Worm (Caenorhabditis elegans) whole organism, L4 larva: ENCODE results near the gene srw-24.

ENCODE experiments used
- F37D6.2 ChIP-seq: sonication (generic microtip); optimal IDR thresholded peaks from 2 replicates; lab custom pipeline; 2016; ENCODE audit warnings: mild to moderate bottlenecking, missing genetic modification characterization, missing compliant biosample characterization
- F49E8.2 ChIP-seq: sonication (generic microtip); optimal IDR thresholded peaks from 2 replicates; lab custom pipeline; 2016; ENCODE audit warnings: missing compliant biosample characterization, mild to moderate bottlenecking, missing genetic modification characterization, borderline replicate concordance
- T26A8.4 ChIP-seq: fragments of 200-800 bp; sonication (Bioruptor generic); IDR thresholded peaks from 2 replicates; pipeline ENCODE4 v1.3.6; 2022; ENCODE audit warnings: missing genetic modification characterization, missing compliant biosample characterization
- Y105C5A.15 ChIP-seq: fragments of 200-800 bp; sonication (Bioruptor generic); IDR thresholded peaks from 2 replicates; pipeline ENCODE4 v1.3.6; 2022; ENCODE audit warnings: missing genetic modification characterization, missing compliant biosample characterization
- Y5F2A.4 ChIP-seq: fragments of 200-800 bp; sonication (Bioruptor generic); optimal IDR thresholded peaks from 2 replicates; lab custom pipeline; 2018; ENCODE audit warnings: mild to moderate bottlenecking, missing genetic modification characterization, missing compliant biosample characterization
- ZK546.5 ChIP-seq, 2 experiments: sonication (generic microtip); optimal IDR thresholded peaks; 2 replicates each; lab custom pipeline; 2017; ENCODE audit warnings: missing biosample characterization in 2 of 2, missing genetic modification characterization in 2 of 2
- aha-1 ChIP-seq: fragments of 150-350 bp; peaks from one replicate; lab custom pipeline; 2014; ENCODE audit warnings: missing biosample characterization, missing genetic modification characterization
- ceh-20 ChIP-seq: fragments of 200-800 bp; sonication (Bioruptor generic); IDR thresholded peaks from 2 replicates; pipeline ENCODE4 v1.3.6; 2022; ENCODE audit warnings: missing genetic modification reagents, missing genetic modification characterization, missing compliant biosample characterization
- ceh-44 ChIP-seq: fragments of 200-800 bp; sonication (Bioruptor generic); IDR thresholded peaks from 2 replicates; pipeline ENCODE4 v1.3.6; 2022; ENCODE audit warnings: missing genetic modification reagents, missing genetic modification characterization, missing compliant biosample characterization
- ceh-62 ChIP-seq: sonication (generic microtip); optimal IDR thresholded peaks from 2 replicates; lab custom pipeline; 2017; ENCODE audit warnings: missing biosample characterization, missing genetic modification characterization
- ceh-82 ChIP-seq: sonication (generic microtip); optimal IDR thresholded peaks from 2 replicates; lab custom pipeline; 2017; ENCODE audit warnings: missing biosample characterization, missing genetic modification characterization
- daf-16 ChIP-seq, 3 experiments: sonication (generic microtip); optimal IDR thresholded peaks; 2 replicates each; lab custom pipeline; 2016 to 2017; ENCODE audit warnings: missing genetic modification characterization in 3 of 3, missing genetic modification reagents in 3 of 3, mild to moderate bottlenecking in 2 of 3, missing compliant biosample characterization in 2 of 3, missing biosample characterization in 1 of 3, moderate library complexity in 1 of 3
- dmd-6 ChIP-seq: fragments of 200-800 bp; sonication (Bioruptor generic); IDR thresholded peaks from 2 replicates; pipeline ENCODE4 v1.3.6; 2022; ENCODE audit warnings: missing genetic modification reagents, missing genetic modification characterization, missing compliant biosample characterization
- dmd-8 ChIP-seq: fragments of 200-800 bp; sonication (Bioruptor generic); IDR thresholded peaks from 2 replicates; pipeline ENCODE4 v1.3.6; 2022; ENCODE audit warnings: missing genetic modification characterization, missing compliant biosample characterization
- fkh-10 ChIP-seq: fragments of 150-350 bp; optimal IDR thresholded peaks from 2 replicates; lab custom pipeline; 2014; ENCODE audit warnings: missing biosample characterization, missing genetic modification reagents, missing genetic modification characterization
- fos-1 ChIP-seq: fragments of 150-350 bp; optimal IDR thresholded peaks from 2 replicates; lab custom pipeline; 2014; ENCODE audit warnings: missing biosample characterization, missing genetic modification characterization
- gei-8 ChIP-seq: fragments of 200-800 bp; sonication (Bioruptor generic); optimal IDR thresholded peaks from 2 replicates; lab custom pipeline; 2018; ENCODE audit warnings: mild to moderate bottlenecking, missing genetic modification characterization, missing compliant biosample characterization
- hlh-11 ChIP-seq: fragments of 200-800 bp; sonication (Bioruptor generic); optimal IDR thresholded peaks from 2 replicates; lab custom pipeline; 2018; ENCODE audit warnings: mild to moderate bottlenecking, missing genetic modification characterization, missing compliant biosample characterization
- hmg-1.1 ChIP-seq: fragments of 200-800 bp; sonication (Bioruptor generic); IDR thresholded peaks from 2 replicates; pipeline ENCODE4 v1.3.6; 2022; ENCODE audit warnings: missing genetic modification reagents, missing genetic modification characterization, missing compliant biosample characterization
- lin-15B ChIP-seq: fragments of 150-350 bp; sonication (generic microtip); optimal IDR thresholded peaks from 3 replicates; lab custom pipeline; 2014; ENCODE audit warnings: missing biosample characterization, missing genetic modification characterization
- lin-29 ChIP-seq: fragments of 200-800 bp; sonication (Bioruptor generic); IDR thresholded peaks from 2 replicates; pipeline ENCODE4 v1.3.6; 2022; ENCODE audit warnings: missing genetic modification reagents, missing genetic modification characterization, missing compliant biosample characterization
- mep-1 ChIP-seq: fragments of 150-350 bp; sonication (generic microtip); optimal IDR thresholded peaks from 3 replicates; lab custom pipeline; 2014; ENCODE audit warnings: missing biosample characterization, missing genetic modification characterization
- mes-2 ChIP-seq: sonication (generic microtip); optimal IDR thresholded peaks from 2 replicates; lab custom pipeline; 2016; ENCODE audit warnings: missing genotype, mild to moderate bottlenecking, missing genetic modification characterization, missing compliant biosample characterization; ENCODE audit not compliant: poor library complexity, severe bottlenecking
- nhr-102 ChIP-seq: sonication (generic microtip); optimal IDR thresholded peaks from 2 replicates; lab custom pipeline; 2016; ENCODE audit warnings: mild to moderate bottlenecking, missing genetic modification characterization, moderate library complexity, missing compliant biosample characterization
- nhr-111 ChIP-seq: fragments of 200-800 bp; sonication (Bioruptor generic); optimal IDR thresholded peaks from 2 replicates; lab custom pipeline; 2018; ENCODE audit warnings: mild to moderate bottlenecking, missing genetic modification characterization, missing compliant biosample characterization
- nhr-237 ChIP-seq: sonication (generic microtip); optimal IDR thresholded peaks from 2 replicates; lab custom pipeline; 2017; ENCODE audit warnings: missing biosample characterization, missing genetic modification characterization
- nhr-41 ChIP-seq: fragments of 200-800 bp; sonication (Bioruptor generic); IDR thresholded peaks from 2 replicates; pipeline ENCODE4 v1.3.6; 2022; ENCODE audit warnings: missing genetic modification reagents, missing genetic modification characterization, missing compliant biosample characterization
- nhr-48 ChIP-seq: sonication (generic microtip); optimal IDR thresholded peaks from 2 replicates; lab custom pipeline; 2016; ENCODE audit warnings: mild to moderate bottlenecking, missing genetic modification characterization, missing compliant biosample characterization
- nhr-77 ChIP-seq: fragments of 150-350 bp; optimal IDR thresholded peaks from 2 replicates; lab custom pipeline; 2014; ENCODE audit warnings: missing biosample characterization, missing genetic modification characterization
- pha-4 ChIP-seq, 2 experiments: fragments of 150-350 bp in 1 of 2; fragments of 200-800 bp in 1 of 2; sonication (Bioruptor generic) in 1 of 2; IDR thresholded peaks in 1 of 2; optimal IDR thresholded peaks in 1 of 2; 2 replicates each; pipeline versions ENCODE4 v1.3.6 to Lab custom; 2014 to 2022; ENCODE audit warnings: missing genetic modification characterization in 2 of 2, missing genetic modification reagents in 2 of 2, missing biosample characterization in 1 of 2, missing compliant biosample characterization in 1 of 2
- pqm-1 ChIP-seq: sonication (generic microtip); optimal IDR thresholded peaks from 2 replicates; lab custom pipeline; 2017; ENCODE audit warnings: missing biosample characterization, missing genetic modification characterization
- rbr-2 ChIP-seq: sonication (generic microtip); optimal IDR thresholded peaks from 2 replicates; lab custom pipeline; 2016; ENCODE audit warnings: missing genotype, missing genetic modification characterization, missing compliant biosample characterization
- sdz-12 ChIP-seq: fragments of 200-800 bp; sonication (Bioruptor generic); optimal IDR thresholded peaks from 2 replicates; lab custom pipeline; 2018; ENCODE audit warnings: mild to moderate bottlenecking, missing genetic modification characterization, missing compliant biosample characterization
- set-16 ChIP-seq: fragments of 200-800 bp; sonication (Bioruptor generic); IDR thresholded peaks from 2 replicates; pipeline ENCODE4 v1.3.6; 2022; ENCODE audit warnings: missing genetic modification reagents, missing genetic modification characterization, missing compliant biosample characterization
- skn-1 ChIP-seq: fragments of 150-350 bp; optimal IDR thresholded peaks from 2 replicates; lab custom pipeline; 2014; ENCODE audit warnings: missing biosample characterization, missing genetic modification characterization
- snpc-4 ChIP-seq: fragments of 150-350 bp; optimal IDR thresholded peaks from 2 replicates; lab custom pipeline; 2014; ENCODE audit warnings: missing biosample characterization, missing genetic modification characterization
- spr-1 ChIP-seq: sonication (generic microtip); optimal IDR thresholded peaks from 2 replicates; lab custom pipeline; 2016; ENCODE audit warnings: mild to moderate bottlenecking, missing genetic modification characterization, missing compliant biosample characterization
- spr-3 ChIP-seq: fragments of 200-800 bp; sonication (Bioruptor generic); optimal IDR thresholded peaks from 2 replicates; lab custom pipeline; 2018; ENCODE audit warnings: mild to moderate bottlenecking, missing genetic modification characterization, missing compliant biosample characterization
- unc-130 ChIP-seq: sonication (generic microtip); optimal IDR thresholded peaks from 2 replicates; lab custom pipeline; 2016; ENCODE audit warnings: missing genetic modification reagents, missing genetic modification characterization, missing compliant biosample characterization
- vab-7 ChIP-seq: fragments of 200-800 bp; sonication (Bioruptor generic); IDR thresholded peaks from 2 replicates; pipeline ENCODE4 v1.3.6; 2022; ENCODE audit warnings: missing genetic modification reagents, missing genetic modification characterization, missing compliant biosample characterization
- zfp-2 ChIP-seq: sonication (generic microtip); optimal IDR thresholded peaks from 2 replicates; lab custom pipeline; 2016; ENCODE audit warnings: mild to moderate bottlenecking, missing genetic modification characterization, missing compliant biosample characterization
- zip-2 ChIP-seq: fragments of 150-350 bp; optimal IDR thresholded peaks from 2 replicates; lab custom pipeline; 2014; ENCODE audit warnings: missing biosample characterization, missing genetic modification characterization
- ztf-11 ChIP-seq: fragments of 150-350 bp; optimal IDR thresholded peaks from 2 replicates; lab custom pipeline; 2014; ENCODE audit warnings: missing biosample characterization, missing genetic modification characterization
- ztf-7 ChIP-seq: fragments of 150-350 bp; optimal IDR thresholded peaks from 2 replicates; lab custom pipeline; 2014; ENCODE audit warnings: missing biosample characterization, missing genetic modification characterization

srw-24 gene

DNA sequence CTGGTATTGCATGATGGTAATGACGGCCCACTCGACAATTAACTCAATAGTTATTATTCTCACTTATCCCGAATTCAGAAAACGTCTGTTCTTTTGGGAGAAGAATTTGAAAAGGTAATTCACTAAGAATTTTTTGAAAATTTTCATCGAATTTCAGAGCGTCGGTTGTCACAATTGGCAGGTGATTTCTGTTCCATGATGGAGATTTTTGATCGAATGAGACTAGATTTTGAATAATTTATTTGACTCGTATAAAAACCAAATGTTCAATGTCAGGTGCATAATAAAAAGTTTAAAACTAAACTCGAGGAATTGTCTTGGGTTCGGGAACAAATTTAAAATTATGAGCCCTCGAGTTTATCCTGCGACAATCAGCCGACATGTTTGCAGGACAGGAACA is 7.1 kb upstream of the srw-24 start, which contains the start of gene sri-25:
sri-25 (plus strand) TSS at position 301 of the 400 bp plus-strand sequence.
- TF ChIP-seq fos-1 (tag; lab: Kevin White, UChicago) (no peak), Y5F2A.4 (no peak), ceh-20 (GFP tag; lab: Robert Waterston, UW) (no peak), snpc-4 (no peak), aha-1 (tag; lab: Kevin White, UChicago) (no peak), Y105C5A.15 (GFP tag; lab: Robert Waterston, UW) (no peak), daf-16 (GFP tag; optimal IDR thresholded peaks at IDR 0.05; lab: Kevin White, UChicago) (no peak), daf-16 (tag; optimal IDR thresholded peaks at IDR 0.05; lab: Kevin White, UChicago) (no peak), hlh-11 (tag; lab: Kevin White, UChicago) (no peak), ceh-62 (tag; lab: Kevin White, UChicago) (no peak), hmg-1.1 (GFP tag; lab: Robert Waterston, UW) (no peak), ZK546.5 (tag; optimal IDR thresholded peaks at IDR 0.05; lab: Kevin White, UChicago) (no peak), pha-4 (GFP tag; IDR thresholded peaks at IDR 0.05; lab: Robert Waterston, UW) (no peak), pha-4 (tag; optimal IDR thresholded peaks at IDR 0.05; lab: Kevin White, UChicago) (no peak), set-16 (no peak)
- TF ChIP-seq, all 104 proteins: peak for 0

DNA sequence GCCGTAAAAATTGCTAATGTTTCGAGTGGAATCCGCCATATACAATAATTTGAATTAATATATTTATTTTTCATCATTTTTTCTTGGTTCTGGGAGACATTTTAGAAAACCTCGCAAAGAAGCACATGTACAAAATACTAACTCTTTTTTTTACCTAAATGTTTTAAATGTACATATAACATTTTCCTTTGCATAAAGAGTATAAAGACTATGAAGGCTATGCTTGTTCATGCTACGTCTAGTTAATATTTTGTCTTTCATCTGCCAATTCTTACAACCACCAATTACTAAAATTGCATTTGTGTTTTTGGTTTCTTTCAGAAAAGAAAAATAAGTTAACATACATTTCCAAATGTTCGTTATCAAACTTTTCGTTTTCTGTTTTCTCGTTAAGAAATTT is 2.4 kb upstream of the srw-24 start, which contains the start of gene irld-25:
irld-25 (plus strand) TSS at position 301 of the 400 bp plus-strand sequence.
- TF ChIP-seq ZK546.5 (tag; optimal IDR thresholded peaks at IDR 0.05; lab: Kevin White, UChicago) (no peak), pha-4 (GFP tag; IDR thresholded peaks at IDR 0.05; lab: Robert Waterston, UW) (no peak), pha-4 (tag; optimal IDR thresholded peaks at IDR 0.05; lab: Kevin White, UChicago) (no peak), ztf-11 (tag; lab: Kevin White, UChicago) (no peak), spr-3 (no peak), nhr-102 (tag; lab: Kevin White, UChicago) (no peak), lin-29 (GFP tag; lab: Robert Waterston, UW) (no peak), snpc-4 (no peak), skn-1 (tag; lab: Kevin White, UChicago) (no peak), mep-1 (no peak), nhr-41 (no peak), lin-15B (tag; lab: Kevin White, UChicago) (no peak), daf-16 (GFP tag; optimal IDR thresholded peaks at IDR 0.05; lab: Kevin White, UChicago) (no peak), daf-16 (tag; optimal IDR thresholded peaks at IDR 0.05; lab: Kevin White, UChicago) (no peak), hmg-1.1 (GFP tag; lab: Robert Waterston, UW) (no peak), Y105C5A.15 (GFP tag; lab: Robert Waterston, UW) (no peak), nhr-48 (tag; lab: Kevin White, UChicago) (no peak), ceh-44 (GFP tag; lab: Robert Waterston, UW) (no peak), rbr-2 (no peak)
- TF ChIP-seq, all 104 proteins: peak for 0

- TF ChIP-seq dmd-8 = no peak
- no peak for TF ChIP-seq ceh-82 (tag; lab: Kevin White, UChicago)
- no peak for TF ChIP-seq pha-4 (GFP tag; IDR thresholded peaks at IDR 0.05; lab: Robert Waterston, UW)
- no peak for TF ChIP-seq pha-4 (tag; optimal IDR thresholded peaks at IDR 0.05; lab: Kevin White, UChicago)
- no peak for TF ChIP-seq dmd-6 (GFP tag; lab: Robert Waterston, UW)
- TF ChIP-seq Y105C5A.15 (GFP tag; lab: Robert Waterston, UW) = no peak
- TF ChIP-seq fkh-10 (GFP tag; lab: Kevin White, UChicago) = no peak
- TF ChIP-seq snpc-4 = no peak
- TF ChIP-seq zfp-2 (tag; lab: Kevin White, UChicago) = no peak
- TF ChIP-seq zip-2 (tag; lab: Kevin White, UChicago) = no peak
Observed at ce11 chrV:15225650-15226049, 1.9 kb downstream of the srw-24 start, which contains the start of gene srw-14. srw-14 (plus strand) TSS chrV:15225950.

DNA sequence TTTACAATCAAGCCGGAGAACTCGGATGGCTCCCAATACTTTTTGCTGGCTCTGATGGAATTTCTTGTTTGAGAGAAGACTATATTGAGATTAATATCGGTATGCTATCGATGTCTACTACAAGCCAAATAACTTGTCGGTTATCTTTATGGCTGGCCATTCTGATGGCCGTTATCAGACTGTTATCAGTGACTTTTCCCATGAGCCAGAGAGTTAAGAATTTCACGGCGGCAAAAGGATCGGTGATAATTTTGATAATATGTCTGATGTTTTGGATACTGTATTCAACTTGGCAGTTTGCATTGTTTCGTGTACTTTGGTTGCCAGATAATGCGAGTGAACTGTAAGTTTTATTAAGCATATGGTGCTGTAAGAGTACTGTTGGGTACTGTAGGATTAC is 2.4 kb downstream of the srw-24 start:
- TF ChIP-seq mes-2 (tag; lab: Kevin White, UChicago) (no peak), pqm-1 (tag; lab: Kevin White, UChicago) (peak; percentile 41)

ce11 chrV:15230243-15230642 is 6.5 kb downstream of the srw-24 start, which contains the start of gene srw-15:
srw-15 (plus strand) TSS chrV:15230543.
- TF ChIP-seq F49E8.2 (tag; lab: Kevin White, UChicago) (no peak), unc-130 (GFP tag; lab: Kevin White, UChicago) (no peak), sdz-12 (GFP tag; lab: Kevin White, UChicago) (no peak), nhr-111 (GFP tag; lab: Kevin White, UChicago) (no peak), nhr-237 (tag; lab: Kevin White, UChicago) (no peak), F37D6.2 (no peak), gei-8 (GFP tag; lab: Kevin White, UChicago) (no peak), vab-7 (GFP tag; lab: Robert Waterston, UW) (no peak), ztf-7 (tag; lab: Kevin White, UChicago) (no peak), ztf-11 (tag; lab: Kevin White, UChicago) (no peak), T26A8.4 (GFP tag; lab: Robert Waterston, UW) (no peak), nhr-77 (tag; lab: Kevin White, UChicago) (no peak), spr-1 (no peak)
